Worm (Caenorhabditis elegans) whole organism, midembryonic: Measurements from ENCODE around the gene K03A1.4.

ENCODE experiments used
- flt-1 ChIP-seq: fragments of 200-800 bp; sonication (Bioruptor generic); IDR thresholded peaks from 2 replicates; pipeline ENCODE4 v1.3.6; 2022; ENCODE audit warnings: missing genetic modification characterization, missing compliant biosample characterization
- klf-2 ChIP-seq: fragments of 200-800 bp; sonication (Bioruptor generic); conservative IDR thresholded peaks from 2 replicates; pipeline ENCODE4 v1.3.6; 2022; ENCODE audit warnings: missing genetic modification reagents, missing genetic modification characterization, missing compliant biosample characterization
- med-1 ChIP-seq: sonication (generic microtip); optimal IDR thresholded peaks from 2 replicates; lab custom pipeline; 2017; ENCODE audit warnings: missing genetic modification characterization, mild to moderate bottlenecking, missing compliant biosample characterization, antibody characterized with exemption, missing genetic modification reagents; ENCODE audit not compliant: insufficient read depth
- ref-1 ChIP-seq: fragments of 200-800 bp; sonication (Bioruptor generic); conservative IDR thresholded peaks from 2 replicates; pipeline ENCODE4 v1.3.6; 2022; ENCODE audit warnings: missing genetic modification reagents, missing genetic modification characterization, missing compliant biosample characterization
- ztf-29 ChIP-seq: fragments of 200-800 bp; sonication (Bioruptor generic); IDR thresholded peaks from 2 replicates; pipeline ENCODE4 v1.3.6; 2022; ENCODE audit warnings: missing genetic modification reagents, missing genetic modification characterization, missing compliant biosample characterization

DNA sequence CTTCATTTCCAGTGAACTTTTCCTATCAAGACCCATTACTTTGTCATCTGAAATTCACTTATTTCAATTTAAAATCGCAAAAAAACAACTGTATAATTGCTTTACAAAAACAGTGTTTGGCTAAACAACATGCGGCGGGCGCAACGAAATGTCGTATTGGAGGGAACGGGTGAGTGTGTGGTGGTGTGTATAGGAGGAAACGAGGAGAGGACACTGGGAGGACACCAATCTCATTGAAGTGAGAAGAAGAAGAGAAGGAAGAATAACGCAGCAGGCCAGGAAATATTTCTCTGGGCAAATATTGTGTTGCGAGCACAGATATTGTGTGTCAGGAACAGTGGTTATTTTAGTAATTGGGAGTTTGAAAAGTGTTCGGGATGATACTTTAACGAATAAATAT is 44.0 kb downstream of the K03A1.4 start, which contains the start of gene F46H5.4:
- TF ChIP-seq med-1 (GFP tag; lab: Kevin White, UChicago) (no peak), klf-2 (GFP tag; lab: Robert Waterston, UW) (no peak), ztf-29 (GFP tag; lab: Robert Waterston, UW) (no peak), ref-1 (GFP tag; lab: Robert Waterston, UW) (no peak), flt-1 (GFP tag; lab: Robert Waterston, UW) (no peak)
